Fruit fly (Drosophila melanogaster): ENCODE measurements around the gene CG7886.
A peak's percentile ranks its signal among the peaks of the same experiment; 100 is the strongest.

The CG7886 gene

dm6 chr3R:14680112-14680665 is 37.8 kb upstream of the CG7886 start (continued):
- TF ChIP-seq CG7556 (GFP tag; optimal IDR thresholded peaks at IDR 0.05) (no peak), chinmo (GFP tag; IDR thresholded peaks at IDR 0.05; ENCODE audit: partially characterized antibody) (no peak), nerfin-2 (GFP tag; IDR thresholded peaks at IDR 0.05; ENCODE audit: partially characterized antibody) (no peak), luna (GFP tag; optimal IDR thresholded peaks at IDR 0.05) (no peak), sim (GFP tag; IDR thresholded peaks at IDR 0.05) (no peak), ro (GFP tag; IDR thresholded peaks at IDR 0.05) (no peak), CG17912 (GFP tag; optimal IDR thresholded peaks at IDR 0.05) (no peak), Eip74EF (GFP tag; optimal IDR thresholded peaks at IDR 0.05) (peak in 1 of 2 experiments; percentile 21), ara (GFP tag; IDR thresholded peaks at IDR 0.05) (peak; percentile 23; the same call in 1 of the 2 replicates), Hsf (GFP tag; optimal IDR thresholded peaks at IDR 0.05) (no peak), MTF-1 (GFP tag; optimal IDR thresholded peaks at IDR 0.05; ENCODE audit: borderline replicate concordance) (peak; percentile 33), CG12744 (GFP tag; optimal IDR thresholded peaks at IDR 0.05) (no peak), Xrp1 (GFP tag; IDR thresholded peaks at IDR 0.05) (peak; percentile 42; the same call in 1 of the 2 replicates), Bdp1 (GFP tag; optimal IDR thresholded peaks at IDR 0.05) (no peak), CG16815 (GFP tag; optimal IDR thresholded peaks at IDR 0.05) (no peak), ERR (GFP tag; optimal IDR thresholded peaks at IDR 0.05) (no peak), CG11560 (tag; IDR thresholded peaks at IDR 0.05) (no peak), nmo (GFP tag; optimal IDR thresholded peaks at IDR 0.05) (no peak), ase (GFP tag; IDR thresholded peaks at IDR 0.05) (no peak), CG1832 (GFP tag; optimal IDR thresholded peaks at IDR 0.05) (no peak), CG2875 (GFP tag; optimal IDR thresholded peaks at IDR 0.05) (peak; percentile 23), CG10321 (GFP tag; IDR thresholded peaks at IDR 0.05) (no peak), sisA (GFP tag; IDR thresholded peaks at IDR 0.05) (no peak), tll (GFP tag; optimal IDR thresholded peaks at IDR 0.05) (peak in 1 of 2 experiments; percentile 94), hth (optimal IDR thresholded peaks at IDR 0.05) (no peak), dan (GFP tag; IDR thresholded peaks at IDR 0.05) (no peak), CG11695 (GFP tag; IDR thresholded peaks at IDR 0.05) (0 out of 3 replicates have a peak, but pooled peaks have one; percentile 7), CG14860 (GFP tag; IDR thresholded peaks at IDR 0.05; ENCODE audit: partially characterized antibody) (no peak), Ptx1 (GFP tag; IDR thresholded peaks at IDR 0.05) (no peak), jumu (GFP tag; optimal IDR thresholded peaks at IDR 0.05) (no peak), lola (GFP tag; optimal IDR thresholded peaks at IDR 0.05) (peak in 1 of 3 experiments; percentile 17), insv (GFP tag; optimal IDR thresholded peaks at IDR 0.05) (no peak), gem (tag; optimal IDR thresholded peaks at IDR 0.05) (no peak), exex (tag; optimal IDR thresholded peaks at IDR 0.05) (no peak), CG6683 (GFP tag; optimal IDR thresholded peaks at IDR 0.05) (no peak), CG3281 (GFP tag; optimal IDR thresholded peaks at IDR 0.05) (no peak), HLHmδ (GFP tag; optimal IDR thresholded peaks at IDR 0.05) (no peak), CG9215 (GFP tag; IDR thresholded peaks at IDR 0.05) (no peak), CG17361 (GFP tag; IDR thresholded peaks at IDR 0.05) (no peak), CG11456 (GFP tag; IDR thresholded peaks at IDR 0.05) (no peak), vvl (GFP tag; IDR thresholded peaks at IDR 0.05) (no peak), NFAT (GFP tag; IDR thresholded peaks at IDR 0.05) (no peak), CG3407 (GFP tag; optimal IDR thresholded peaks at IDR 0.05) (peak; percentile 17), dmrt99B (tag; optimal IDR thresholded peaks at IDR 0.05) (no peak), inv (GFP tag; IDR thresholded peaks at IDR 0.05; ENCODE audit: partially characterized antibody) (no peak), Dbx (GFP tag; IDR thresholded peaks at IDR 0.05) (no peak), ftz-f1 (GFP tag; optimal IDR thresholded peaks at IDR 0.05) (no peak), BtbVII (GFP tag; optimal IDR thresholded peaks at IDR 0.05) (no peak), CG8944 (GFP tag; optimal IDR thresholded peaks at IDR 0.05) (no peak), ash1 (GFP tag; optimal IDR thresholded peaks at IDR 0.05) (no peak)

All from whole organism, embryonic.